ENCODE assay signal across 1 fruit fly cellular context in genomic region chr3R:5211901-5212758, dm6.
TF ChIP-seq lines count a peak whose summit lies in the region.

No protein-coding gene starts in this region.

TF ChIP-seq in whole organism, embryonic, 481 proteins besides CTCF, POLR2A, EP300 and RAD21 (continued from another document):
- TF ChIP-seq nom (GFP tag; optimal IDR thresholded peaks at IDR 0.05; lab: Kevin White, UChicago) (peak; percentile 16), CG7786 (GFP tag; optimal IDR thresholded peaks at IDR 0.05; lab: Kevin White, UChicago) (peak; percentile 69), prd (optimal IDR thresholded peaks at IDR 0.05; lab: Kevin White, UChicago) (no peak), prd (GFP tag; IDR thresholded peaks at IDR 0.05; lab: Robert Waterston, UW) (peak; percentile 93), Hsf (GFP tag; optimal IDR thresholded peaks at IDR 0.05; lab: Kevin White, UChicago) (peak; percentile 81), CG1529 (GFP tag; optimal IDR thresholded peaks at IDR 0.05; lab: Kevin White, UChicago) (peak; percentile 70), CG10462 (GFP tag; optimal IDR thresholded peaks at IDR 0.05; lab: Kevin White, UChicago) (peak; percentile 71), Dll (GFP tag; IDR thresholded peaks at IDR 0.05; lab: Robert Waterston, UW; ENCODE audit: partially characterized antibody) (no peak), B-H2 (GFP tag; optimal IDR thresholded peaks at IDR 0.05; lab: Kevin White, UChicago) (no peak), CG17186 (GFP tag; optimal IDR thresholded peaks at IDR 0.05; lab: Kevin White, UChicago) (peak; percentile 14), HHEX (GFP tag; optimal IDR thresholded peaks at IDR 0.05; lab: Kevin White, UChicago) (peak; percentile 24), CG13775 (GFP tag; optimal IDR thresholded peaks at IDR 0.05; lab: Kevin White, UChicago) (peak; percentile 85), ttk (GFP tag; IDR thresholded peaks at IDR 0.05; lab: Robert Waterston, UW) (no peak; the same call in 1 of the 2 replicates), ham (GFP tag; IDR thresholded peaks at IDR 0.05; lab: Robert Waterston, UW) (no peak), ems (GFP tag; optimal IDR thresholded peaks at IDR 0.05; lab: Kevin White, UChicago) (peak; percentile 63), Mrtf (GFP tag; IDR thresholded peaks at IDR 0.05; lab: Robert Waterston, UW) (peak; percentile 63; the same call in 1 of the 3 replicates), ro (GFP tag; IDR thresholded peaks at IDR 0.05; lab: Robert Waterston, UW) (no peak; the same call in 1 of the 2 replicates), kah (GFP tag; optimal IDR thresholded peaks at IDR 0.05; lab: Kevin White, UChicago) (peak; percentile 2), chm (GFP tag; IDR thresholded peaks at IDR 0.05; lab: Robert Waterston, UW) (peak; percentile 60; the same call in 1 of the 2 replicates), CG8388 (GFP tag; optimal IDR thresholded peaks at IDR 0.05; lab: Kevin White, UChicago) (peak; percentile 82), toy (GFP tag; IDR thresholded peaks at IDR 0.05; lab: Robert Waterston, UW) (no peak), twi (tag; optimal IDR thresholded peaks at IDR 0.05; lab: Kevin White, UChicago) (peak; percentile 84), Lpt (GFP tag; optimal IDR thresholded peaks at IDR 0.05; lab: Kevin White, UChicago) (peak; percentile 5), insv (GFP tag; optimal IDR thresholded peaks at IDR 0.05; lab: Kevin White, UChicago) (peak in 1 of 2 experiments; percentile 48), lmd (GFP tag; IDR thresholded peaks at IDR 0.05; lab: Robert Waterston, UW) (peak; percentile 40; the same call in 1 of the 2 replicates)
